Worm (Caenorhabditis elegans) whole organism, L3 larva: ENCODE results near the gene Y69A2AR.23.

Source experiments
- R02D3.7 ChIP-seq: fragments of 150-350 bp; optimal IDR thresholded peaks from 2 replicates; lab custom pipeline; 2014; ENCODE audit warnings: missing biosample characterization, missing genetic modification characterization
- ZK546.5 ChIP-seq: sonication (generic microtip); optimal IDR thresholded peaks from 2 replicates; lab custom pipeline; 2017; ENCODE audit warnings: missing biosample characterization, missing genetic modification characterization
- aly-2 ChIP-seq: fragments of 150-350 bp; optimal IDR thresholded peaks from 2 replicates; lab custom pipeline; 2014; ENCODE audit warnings: missing biosample characterization, missing genetic modification characterization
- ama-1 ChIP-seq: fragments of 150-350 bp; optimal IDR thresholded peaks from 2 replicates; lab custom pipeline; 2018
- ceh-16 ChIP-seq: sonication (generic microtip); optimal IDR thresholded peaks from 2 replicates; lab custom pipeline; 2017; ENCODE audit warnings: missing biosample characterization, missing genetic modification characterization
- ceh-28 ChIP-seq: fragments of 150-350 bp; optimal IDR thresholded peaks from 2 replicates; lab custom pipeline; 2014; ENCODE audit warnings: missing biosample characterization, missing genetic modification reagents, missing genetic modification characterization
- ceh-82 ChIP-seq: fragments of 150-350 bp; optimal IDR thresholded peaks from 2 replicates; lab custom pipeline; 2014; ENCODE audit warnings: missing biosample characterization, missing genetic modification characterization
- daf-12 ChIP-seq: fragments of 150-350 bp; optimal IDR thresholded peaks from 2 replicates; lab custom pipeline; 2014; ENCODE audit warnings: missing biosample characterization, missing genetic modification reagents, missing genetic modification characterization
- egl-27 ChIP-seq: sonication (generic microtip); optimal IDR thresholded peaks from 4 replicates; lab custom pipeline; 2017; ENCODE audit warnings: missing biosample characterization, missing genetic modification reagents, missing genetic modification characterization
- egl-5 ChIP-seq: fragments of 150-350 bp; optimal IDR thresholded peaks from 2 replicates; lab custom pipeline; 2017; ENCODE audit warnings: missing biosample characterization, missing genetic modification reagents, missing genetic modification characterization, inconsistent platforms
- elt-1 ChIP-seq: fragments of 150-350 bp; optimal IDR thresholded peaks from 2 replicates; lab custom pipeline; 2014; ENCODE audit warnings: missing biosample characterization, missing genetic modification characterization
- elt-2 ChIP-seq: sonication (generic microtip); optimal IDR thresholded peaks from 2 replicates; lab custom pipeline; 2016; ENCODE audit warnings: missing genetic modification reagents, mild to moderate bottlenecking, missing genetic modification characterization, missing compliant biosample characterization
- elt-3 ChIP-seq, 3 experiments: fragments of 150-350 bp in 1 of 3; sonication (generic microtip) in 2 of 3; optimal IDR thresholded peaks; 2 replicates in 2 of 3; 4 replicates in 1 of 3; lab custom pipeline; 2014 to 2017; ENCODE audit warnings: missing biosample characterization in 3 of 3, missing genetic modification characterization in 3 of 3
- fkh-10 ChIP-seq: sonication (generic microtip); optimal IDR thresholded peaks from 2 replicates; lab custom pipeline; 2017; ENCODE audit warnings: missing biosample characterization, missing genetic modification reagents, missing genetic modification characterization
- fkh-2 ChIP-seq: fragments of 150-350 bp; optimal IDR thresholded peaks from 2 replicates; lab custom pipeline; 2014; ENCODE audit warnings: missing biosample characterization, missing genetic modification reagents, missing genetic modification characterization
- fos-1 ChIP-seq: fragments of 150-350 bp; optimal IDR thresholded peaks from 2 replicates; lab custom pipeline; 2014; ENCODE audit warnings: missing biosample characterization, missing genetic modification characterization
- jun-1 ChIP-seq: fragments of 150-350 bp; optimal IDR thresholded peaks from 2 replicates; lab custom pipeline; 2014; ENCODE audit warnings: missing biosample characterization, missing genetic modification reagents, missing genetic modification characterization
- lin-15B ChIP-seq: fragments of 150-350 bp; optimal IDR thresholded peaks from 2 replicates; lab custom pipeline; 2014; ENCODE audit warnings: missing biosample characterization, missing genetic modification characterization
- lin-39 ChIP-seq: fragments of 150-350 bp; optimal IDR thresholded peaks from 2 replicates; lab custom pipeline; 2018; ENCODE audit warnings: missing biosample characterization, missing genetic modification reagents, missing genetic modification characterization
- lsy-12 ChIP-seq: sonication (generic microtip); optimal IDR thresholded peaks from 2 replicates; lab custom pipeline; 2016; ENCODE audit warnings: mild to moderate bottlenecking, missing genetic modification characterization, missing compliant biosample characterization
- mml-1 ChIP-seq: fragments of 150-350 bp; sonication (generic microtip); optimal IDR thresholded peaks from 3 replicates; lab custom pipeline; 2014; ENCODE audit warnings: missing biosample characterization, missing genetic modification characterization
- nfya-1 ChIP-seq: sonication (generic microtip); optimal IDR thresholded peaks from 2 replicates; lab custom pipeline; 2017; ENCODE audit warnings: missing genetic modification characterization, mild to moderate bottlenecking, missing compliant biosample characterization, antibody characterized with exemption, moderate library complexity; ENCODE audit not compliant: insufficient read depth
- nhr-11 ChIP-seq: fragments of 150-350 bp; optimal IDR thresholded peaks from 2 replicates; lab custom pipeline; 2014; ENCODE audit warnings: missing biosample characterization, missing genetic modification characterization
- nhr-12 ChIP-seq: fragments of 150-350 bp; optimal IDR thresholded peaks from 2 replicates; lab custom pipeline; 2014; ENCODE audit warnings: missing biosample characterization, missing genetic modification characterization
- nhr-23 ChIP-seq: fragments of 150-350 bp; optimal IDR thresholded peaks from 2 replicates; lab custom pipeline; 2014; ENCODE audit warnings: missing biosample characterization, missing genetic modification reagents, missing genetic modification characterization
- nhr-25 ChIP-seq: sonication (generic microtip); optimal IDR thresholded peaks from 2 replicates; lab custom pipeline; 2017; ENCODE audit warnings: missing biosample characterization, missing genetic modification characterization
- nhr-28 ChIP-seq: fragments of 150-350 bp; optimal IDR thresholded peaks from 2 replicates; lab custom pipeline; 2014; ENCODE audit warnings: missing biosample characterization, missing genetic modification characterization
- nhr-67 ChIP-seq: fragments of 150-350 bp; optimal IDR thresholded peaks from 2 replicates; lab custom pipeline; 2014; ENCODE audit warnings: missing biosample characterization, missing genetic modification characterization
- nhr-76 ChIP-seq: fragments of 150-350 bp; sonication (generic microtip); optimal IDR thresholded peaks from 5 replicates; lab custom pipeline; 2014; ENCODE audit warnings: missing biosample characterization, missing genetic modification characterization
- nhr-77 ChIP-seq: fragments of 150-350 bp; optimal IDR thresholded peaks from 2 replicates; lab custom pipeline; 2014; ENCODE audit warnings: missing biosample characterization, missing genetic modification characterization
- pha-4 ChIP-seq: fragments of 150-350 bp; optimal IDR thresholded peaks from 2 replicates; lab custom pipeline; 2014; ENCODE audit warnings: missing biosample characterization, missing genetic modification reagents, missing genetic modification characterization
- pqm-1 ChIP-seq: fragments of 150-350 bp; optimal IDR thresholded peaks from 2 replicates; lab custom pipeline; 2017; ENCODE audit warnings: missing biosample characterization, missing genetic modification characterization, inconsistent platforms
- sea-2 ChIP-seq: fragments of 150-350 bp; sonication (generic microtip); optimal IDR thresholded peaks from 4 replicates; lab custom pipeline; 2014; ENCODE audit warnings: missing biosample characterization, missing genetic modification reagents, missing genetic modification characterization
- skn-1 ChIP-seq: fragments of 150-350 bp; optimal IDR thresholded peaks from 2 replicates; lab custom pipeline; 2014; ENCODE audit warnings: missing biosample characterization, missing genetic modification characterization
- snpc-4 ChIP-seq: fragments of 150-350 bp; optimal IDR thresholded peaks from 2 replicates; lab custom pipeline; 2014; ENCODE audit warnings: missing biosample characterization, missing genetic modification characterization
- tbx-2 ChIP-seq: sonication (generic microtip); optimal IDR thresholded peaks from 2 replicates; lab custom pipeline; 2016; ENCODE audit warnings: mild to moderate bottlenecking, missing genetic modification characterization, missing compliant biosample characterization
- unc-62 ChIP-seq: fragments of 150-350 bp; sonication (generic microtip); optimal IDR thresholded peaks from 4 replicates; lab custom pipeline; 2014; ENCODE audit warnings: missing biosample characterization, missing genetic modification reagents, missing genetic modification characterization
- ztf-11 ChIP-seq: fragments of 150-350 bp; optimal IDR thresholded peaks from 2 replicates; lab custom pipeline; 2014; ENCODE audit warnings: missing biosample characterization, missing genetic modification characterization
- ztf-4 ChIP-seq: fragments of 150-350 bp; optimal IDR thresholded peaks from 2 replicates; lab custom pipeline; 2014; ENCODE audit warnings: missing biosample characterization, missing genetic modification characterization

The Y69A2AR.23 gene

ce11 chrIV:2581483-2581882 lies 30.0 kb upstream of the Y69A2AR.23 start, which contains the start of gene nhr-242:
TSS of gene nhr-242 (minus strand) at chrIV:2581583.
- TF ChIP-seq mml-1 (no peak), elt-1 (no peak), elt-3 (tag; optimal IDR thresholded peaks at IDR 0.05; lab: Kevin White, UChicago) (no peak), snpc-4 (no peak), ceh-16 (tag; lab: Kevin White, UChicago) (no peak), pqm-1 (no peak), elt-2 (tag; lab: Kevin White, UChicago) (no peak), egl-27 (tag; lab: Kevin White, UChicago) (no peak), unc-62 (no peak), nhr-11 (tag; lab: Kevin White, UChicago) (no peak), skn-1 (no peak), nhr-12 (tag; lab: Kevin White, UChicago) (no peak), pha-4 (tag; lab: Kevin White, UChicago) (no peak), nhr-28 (tag; lab: Kevin White, UChicago) (no peak)
- TF ChIP-seq, all 47 proteins: peak for 0

ce11 chrIV:2573122-2573521 lies 21.6 kb upstream of the Y69A2AR.23 start:
- TF ChIP-seq skn-1 (no peak), egl-5 (tag; lab: Kevin White, UChicago) (no peak), pha-4 (tag; lab: Kevin White, UChicago) (no peak), fkh-2 (tag; lab: Kevin White, UChicago) (no peak), aly-2 (tag; lab: Kevin White, UChicago) (no peak), pqm-1 (no peak), lsy-12 (no peak), jun-1 (no peak), elt-2 (tag; lab: Kevin White, UChicago) (no peak), ceh-82 (tag; lab: Kevin White, UChicago) (no peak), nhr-23 (no peak), nhr-76 (no peak), fos-1 (tag; lab: Kevin White, UChicago) (no peak), nfya-1 (no peak), nhr-25 (tag; lab: Kevin White, UChicago) (no peak), ztf-11 (tag; lab: Kevin White, UChicago) (no peak), lin-39 (tag; lab: Kevin White, UChicago) (no peak)

ce11 chrIV:2572107-2572506 lies 20.6 kb upstream of the Y69A2AR.23 start, which contains the start of gene Y69A2AR.51:
TSS of gene Y69A2AR.51 (plus strand) at chrIV:2572407.
- TF ChIP-seq ama-1 (lab: Kevin White, UChicago) (no peak), ceh-28 (tag; lab: Kevin White, UChicago) (no peak), tbx-2 (tag; lab: Kevin White, UChicago) (no peak), egl-5 (tag; lab: Kevin White, UChicago) (no peak), elt-3 (tag; optimal IDR thresholded peaks at IDR 0.05; lab: Kevin White, UChicago) (no peak), skn-1 (no peak), nhr-25 (tag; lab: Kevin White, UChicago) (no peak), ZK546.5 (no peak), pqm-1 (no peak), R02D3.7 (tag; lab: Kevin White, UChicago) (no peak), sea-2 (GFP tag; lab: Kevin White, UChicago) (no peak)

ce11 chrIV:2568267-2568666 lies 16.8 kb upstream of the Y69A2AR.23 start, which contains the start of the genes Y69A2AR.25 and Y69A2AR.12:
TSS of gene Y69A2AR.25 (minus strand) at chrIV:2568367.
TSS of gene Y69A2AR.12 (plus strand) at chrIV:2568614.
- TF ChIP-seq nhr-67 (tag; lab: Kevin White, UChicago) (no peak), unc-62 (no peak), ceh-82 (tag; lab: Kevin White, UChicago) (no peak), daf-12 (tag; lab: Kevin White, UChicago) (no peak), lin-15B (no peak), fkh-10 (no peak), lin-39 (tag; lab: Kevin White, UChicago) (no peak)

- TF ChIP-seq ztf-11 (tag; lab: Kevin White, UChicago) = no peak
- TF ChIP-seq nhr-23 = no peak
- TF ChIP-seq pha-4 (tag; lab: Kevin White, UChicago) = no peak
- no peak for TF ChIP-seq lin-15B
- no peak for TF ChIP-seq egl-27 (tag; lab: Kevin White, UChicago)
- no peak for TF ChIP-seq ceh-16 (tag; lab: Kevin White, UChicago)
- no peak for TF ChIP-seq lin-39 (tag; lab: Kevin White, UChicago)
- TF ChIP-seq nhr-77 (tag; lab: Kevin White, UChicago) = no peak
- no peak for TF ChIP-seq nhr-28 (tag; lab: Kevin White, UChicago)
- TF ChIP-seq ztf-4 (tag; lab: Kevin White, UChicago) = no peak
These were observed 12.5 kb upstream of the Y69A2AR.23 start, which contains the start of gene Y69A2AR.24 for ce11 chrIV:2563969-2564368. TSS of gene Y69A2AR.24 (minus strand) at chrIV:2564069.
